Worm (Caenorhabditis elegans) whole organism, L1 larva: ENCODE data around the gene F36F12.3.

ENCODE experiments used
- fos-1 ChIP-seq: fragments of 150-350 bp; optimal IDR thresholded peaks from 2 replicates; lab custom pipeline; 2014; ENCODE audit warnings: missing biosample characterization, missing genetic modification characterization
- nhr-11 ChIP-seq: fragments of 150-350 bp; optimal IDR thresholded peaks from 2 replicates; lab custom pipeline; 2014; ENCODE audit warnings: missing biosample characterization, missing genetic modification characterization

DNA sequence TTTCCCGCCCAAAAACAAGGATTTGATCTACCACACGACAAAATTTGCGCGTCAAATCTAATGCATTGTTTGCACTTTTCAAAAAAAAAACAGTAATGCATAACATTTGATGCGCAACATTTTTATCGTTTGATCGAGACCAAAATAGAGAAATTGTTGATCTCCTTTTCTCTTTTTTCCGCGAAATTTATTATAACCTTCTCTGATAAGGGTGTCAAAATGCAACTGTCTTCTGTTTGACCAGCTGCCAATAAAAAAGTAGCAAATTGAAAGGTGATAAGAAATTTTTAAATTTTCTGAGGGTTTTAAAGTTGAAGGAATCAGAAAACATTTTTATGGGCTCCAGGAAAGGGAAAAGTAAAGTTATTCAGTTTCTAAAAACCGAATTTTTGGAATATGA, 51.4 kb downstream of the F36F12.3 start:
- no peak for TF ChIP-seq nhr-11 (tag; lab: Kevin White, UChicago)
- TF ChIP-seq fos-1 (tag; lab: Kevin White, UChicago): no peak
